Fruit fly (Drosophila melanogaster) whole organism, embryonic: ENCODE results near the gene CG6695.

Source experiments
- Abd-B ChIP-seq: fragments of 200-800 bp; sonication (Bioruptor generic); optimal IDR thresholded peaks from 2 replicates; lab custom pipeline; 2018; ENCODE audit warnings: missing biosample characterization, mild to moderate bottlenecking, missing genetic modification characterization, moderate library complexity
- B-H2 ChIP-seq: fragments of 200-800 bp; sonication (Bioruptor generic); optimal IDR thresholded peaks from 2 replicates; lab custom pipeline; 2018; ENCODE audit warnings: missing biosample characterization, mild to moderate bottlenecking, missing genetic modification characterization
- Bgb ChIP-seq: fragments of 200-800 bp; sonication (Bioruptor generic); IDR thresholded peaks from 2 replicates; pipeline ENCODE4 v1.3.6; 2022; ENCODE audit warnings: missing biosample characterization, missing genetic modification characterization; ENCODE audit not compliant: partially characterized antibody
- CG10366 ChIP-seq: fragments of 200-800 bp; sonication (Bioruptor generic); IDR thresholded peaks from 2 replicates; pipeline ENCODE4 v1.3.6; 2022; ENCODE audit warnings: missing biosample characterization, missing genetic modification characterization
- CG11504 ChIP-seq: fragments of 200-800 bp; sonication (Bioruptor generic); optimal IDR thresholded peaks from 3 replicates; lab custom pipeline; 2019; ENCODE audit warnings: missing biosample characterization, mild to moderate bottlenecking, missing genetic modification characterization, moderate library complexity
- CG11723 ChIP-seq: fragments of 200-800 bp; sonication (Bioruptor generic); optimal IDR thresholded peaks from 2 replicates; lab custom pipeline; 2017; ENCODE audit warnings: missing biosample characterization, mild to moderate bottlenecking, missing genetic modification characterization
- CG1233 ChIP-seq: fragments of 200-800 bp; sonication (Bioruptor generic); optimal IDR thresholded peaks from 4 replicates; lab custom pipeline; 2018; ENCODE audit warnings: missing biosample characterization, mild to moderate bottlenecking, missing genetic modification characterization
- CG12391 ChIP-seq: fragments of 200-800 bp; sonication (Bioruptor generic); optimal IDR thresholded peaks from 3 replicates; lab custom pipeline; 2018; ENCODE audit warnings: missing biosample characterization, mild to moderate bottlenecking, missing genetic modification characterization, moderate library complexity
- CG13424 ChIP-seq: fragments of 200-800 bp; sonication (Bioruptor generic); optimal IDR thresholded peaks from 2 replicates; lab custom pipeline; 2019; ENCODE audit warnings: missing biosample characterization, mild to moderate bottlenecking, missing genetic modification characterization, moderate library complexity
- CG15073 ChIP-seq: fragments of 200-800 bp; sonication (Bioruptor generic); optimal IDR thresholded peaks from 2 replicates; lab custom pipeline; 2016; ENCODE audit warnings: missing biosample characterization, missing genetic modification characterization
- CG17186 ChIP-seq: fragments of 200-800 bp; sonication (Bioruptor generic); optimal IDR thresholded peaks from 3 replicates; lab custom pipeline; 2017; ENCODE audit warnings: missing biosample characterization, missing genetic modification reagents, missing genetic modification characterization
- CG18599 ChIP-seq: fragments of 200-800 bp; sonication (Bioruptor generic); optimal IDR thresholded peaks from 3 replicates; lab custom pipeline; 2017; ENCODE audit warnings: missing biosample characterization, missing genetic modification characterization, mild to moderate bottlenecking, moderate library complexity, missing genetic modification reagents
- CG2120 ChIP-seq: fragments of 200-800 bp; sonication (Bioruptor generic); optimal IDR thresholded peaks from 3 replicates; lab custom pipeline; 2016; ENCODE audit warnings: missing biosample characterization, missing genetic modification characterization
- CG32532 ChIP-seq: fragments of 200-800 bp; sonication (Bioruptor generic); IDR thresholded peaks from 2 replicates; pipeline ENCODE4 v1.3.6; 2022; ENCODE audit warnings: missing biosample characterization, missing genetic modification characterization
- CG3281 ChIP-seq: fragments of 200-800 bp; sonication (Bioruptor generic); optimal IDR thresholded peaks from 3 replicates; lab custom pipeline; 2017; ENCODE audit warnings: missing biosample characterization, mild to moderate bottlenecking, missing genetic modification characterization
- CG34422 ChIP-seq: fragments of 200-800 bp; sonication (Bioruptor generic); IDR thresholded peaks from 3 replicates; pipeline ENCODE4 v1.3.6; 2022; ENCODE audit warnings: missing biosample characterization, missing genetic modification characterization
- CG3838 ChIP-seq: fragments of 200-800 bp; sonication (Bioruptor generic); optimal IDR thresholded peaks from 3 replicates; lab custom pipeline; 2016; ENCODE audit warnings: missing biosample characterization, missing genetic modification characterization
- CG4707 ChIP-seq: fragments of 200-800 bp; sonication (Bioruptor generic); optimal IDR thresholded peaks from 2 replicates; lab custom pipeline; 2018; ENCODE audit warnings: missing biosample characterization, mild to moderate bottlenecking, missing genetic modification characterization, moderate library complexity
- CG4730 ChIP-seq: fragments of 200-800 bp; sonication (Bioruptor generic); IDR thresholded peaks from 2 replicates; pipeline ENCODE4 v1.3.6; 2022; ENCODE audit warnings: missing biosample characterization, missing genetic modification characterization
- CG6791 ChIP-seq: fragments of 200-800 bp; sonication (Bioruptor generic); IDR thresholded peaks from 3 replicates; pipeline ENCODE4 v1.3.6; 2022; ENCODE audit warnings: missing biosample characterization, missing genetic modification characterization; ENCODE audit not compliant: partially characterized antibody
- CG7786 ChIP-seq: fragments of 200-800 bp; sonication (Bioruptor generic); optimal IDR thresholded peaks from 2 replicates; lab custom pipeline; 2016; ENCODE audit warnings: missing biosample characterization, missing genetic modification characterization
- CG8478 ChIP-seq: fragments of >200 bp; optimal IDR thresholded peaks from 2 replicates; lab custom pipeline; 2018
- CG9797 ChIP-seq: fragments of 200-800 bp; sonication (Bioruptor generic); optimal IDR thresholded peaks from 3 replicates; lab custom pipeline; 2018; ENCODE audit warnings: missing biosample characterization, mild to moderate bottlenecking, missing genetic modification characterization
- CkIIα-i1 ChIP-seq: fragments of 200-800 bp; sonication (Bioruptor generic); IDR thresholded peaks from 2 replicates; pipeline ENCODE4 v1.3.6; 2022; ENCODE audit warnings: missing biosample characterization, missing genetic modification characterization
- D ChIP-seq, 2 experiments: fragments of 200-800 bp in 1 of 2; fragments of >200 bp in 1 of 2; sonication (Bioruptor generic) in 1 of 2; optimal IDR thresholded peaks; 2 replicates in 1 of 2; 3 replicates in 1 of 2; lab custom pipeline; 2017; ENCODE audit warnings: mild to moderate bottlenecking in 1 of 2, missing biosample characterization in 1 of 2, missing genetic modification characterization in 1 of 2, missing genetic modification reagents in 1 of 2
- Dip3 ChIP-seq: fragments of 200-800 bp; sonication (Bioruptor generic); optimal IDR thresholded peaks from 3 replicates; lab custom pipeline; 2016; ENCODE audit warnings: missing biosample characterization, missing genetic modification characterization
- ERR ChIP-seq: fragments of 200-800 bp; sonication (Bioruptor generic); optimal IDR thresholded peaks from 2 replicates; lab custom pipeline; 2016; ENCODE audit warnings: missing biosample characterization, missing genetic modification characterization
- GATAe ChIP-seq: fragments of 200-800 bp; sonication (Bioruptor generic); conservative IDR thresholded peaks from 2 replicates; pipeline ENCODE4 v1.3.6; 2022; ENCODE audit warnings: missing biosample characterization, missing genetic modification characterization
- Hmr ChIP-seq: fragments of 200-800 bp; sonication (Bioruptor generic); optimal IDR thresholded peaks from 3 replicates; lab custom pipeline; 2017; ENCODE audit warnings: mild to moderate bottlenecking, missing biosample characterization, missing genetic modification reagents, missing genetic modification characterization
- Max ChIP-seq: fragments of 200-800 bp; sonication (Bioruptor generic); optimal IDR thresholded peaks from 2 replicates; lab custom pipeline; 2016; ENCODE audit warnings: missing biosample characterization, mild to moderate bottlenecking, missing genetic modification characterization
- NC2β ChIP-seq: fragments of 200-800 bp; sonication (Bioruptor generic); optimal IDR thresholded peaks from 2 replicates; lab custom pipeline; 2016; ENCODE audit warnings: missing biosample characterization, missing genetic modification characterization
- Ptx1 ChIP-seq: fragments of 200-800 bp; sonication (Bioruptor generic); IDR thresholded peaks from 2 replicates; pipeline ENCODE4 v1.3.6; 2022; ENCODE audit warnings: missing biosample characterization, missing genetic modification characterization
- Rfx ChIP-seq: fragments of 200-800 bp; sonication (Bioruptor generic); IDR thresholded peaks from 2 replicates; pipeline ENCODE4 v1.3.6; 2022; ENCODE audit warnings: missing biosample characterization, missing genetic modification characterization
- Sox100B ChIP-seq: fragments of 200-800 bp; sonication (Bioruptor generic); optimal IDR thresholded peaks from 3 replicates; lab custom pipeline; 2018; ENCODE audit warnings: missing biosample characterization, mild to moderate bottlenecking, missing genetic modification characterization
- TFAM ChIP-seq: fragments of 200-800 bp; sonication (Bioruptor generic); optimal IDR thresholded peaks from 2 replicates; lab custom pipeline; 2017; ENCODE audit warnings: missing biosample characterization, missing genetic modification characterization, inconsistent platforms
- caup ChIP-seq: fragments of 200-800 bp; sonication (Bioruptor generic); optimal IDR thresholded peaks from 3 replicates; lab custom pipeline; 2017; ENCODE audit warnings: missing biosample characterization, mild to moderate bottlenecking, missing genetic modification characterization, moderate library complexity; ENCODE audit not compliant: severe bottlenecking
- chm ChIP-seq: fragments of 200-800 bp; sonication (Bioruptor generic); IDR thresholded peaks from 2 replicates; pipeline ENCODE4 v1.3.6; 2022; ENCODE audit warnings: missing biosample characterization, missing genetic modification characterization
- chn ChIP-seq: fragments of 200-800 bp; sonication (Bioruptor generic); optimal IDR thresholded peaks from 2 replicates; lab custom pipeline; 2016; ENCODE audit warnings: missing biosample characterization, missing genetic modification characterization
- croc ChIP-seq: fragments of 200-800 bp; sonication (Bioruptor generic); conservative IDR thresholded peaks from 3 replicates; pipeline ENCODE4 v1.3.6; 2022; ENCODE audit warnings: missing biosample characterization, missing genetic modification characterization
- crp ChIP-seq, 2 experiments: fragments of 200-800 bp; sonication (Bioruptor generic); optimal IDR thresholded peaks; 2 replicates in 1 of 2; 3 replicates in 1 of 2; lab custom pipeline; 2017; ENCODE audit warnings: missing biosample characterization in 2 of 2, missing genetic modification characterization in 2 of 2, mild to moderate bottlenecking in 1 of 2, moderate library complexity in 1 of 2
- dmrt99B ChIP-seq: fragments of 200-800 bp; sonication (Bioruptor generic); optimal IDR thresholded peaks from 2 replicates; lab custom pipeline; 2018; ENCODE audit warnings: missing biosample characterization, mild to moderate bottlenecking, missing genetic modification characterization, moderate library complexity
- en ChIP-seq: fragments of 200-800 bp; sonication (Bioruptor generic); optimal IDR thresholded peaks from 2 replicates; lab custom pipeline; 2016; ENCODE audit warnings: missing biosample characterization, missing genetic modification characterization
- gce ChIP-seq: fragments of 200-800 bp; sonication (Bioruptor generic); IDR thresholded peaks from 3 replicates; pipeline ENCODE4 v1.3.6; 2022; ENCODE audit warnings: missing biosample characterization, missing genetic modification characterization
- hth ChIP-seq: fragments of >200 bp; optimal IDR thresholded peaks from 2 replicates; lab custom pipeline; 2017; ENCODE audit warnings: inconsistent platforms
- otp ChIP-seq: fragments of 200-800 bp; sonication (Bioruptor generic); IDR thresholded peaks from 3 replicates; pipeline ENCODE4, ENCODE4 v1.3.6; 2022; ENCODE audit warnings: missing biosample characterization, missing genetic modification characterization
- pb ChIP-seq: fragments of 200-800 bp; sonication (Bioruptor generic); optimal IDR thresholded peaks from 3 replicates; lab custom pipeline; 2016; ENCODE audit warnings: missing biosample characterization, missing genetic modification characterization
- pnt ChIP-seq: fragments of 200-800 bp; sonication (Bioruptor generic); optimal IDR thresholded peaks from 3 replicates; lab custom pipeline; 2016; ENCODE audit warnings: missing biosample characterization, missing genetic modification characterization
- rib ChIP-seq: fragments of 200-800 bp; sonication (Bioruptor generic); IDR thresholded peaks from 2 replicates; pipeline ENCODE4 v1.3.6; 2022; ENCODE audit warnings: missing biosample characterization, missing genetic modification characterization
- ssp ChIP-seq: fragments of 200-800 bp; sonication (Bioruptor generic); IDR thresholded peaks from 2 replicates; pipeline ENCODE4 v1.3.6; 2022; ENCODE audit warnings: missing biosample characterization, missing genetic modification characterization
- trem ChIP-seq: fragments of 200-800 bp; optimal IDR thresholded peaks from 3 replicates; lab custom pipeline; 2019; ENCODE audit warnings: missing biosample characterization, mild to moderate bottlenecking, missing genetic modification characterization, moderate library complexity
- vnd ChIP-seq: fragments of 200-800 bp; sonication (Bioruptor generic); IDR thresholded peaks from 3 replicates; pipeline ENCODE4 v1.3.6; 2022; ENCODE audit warnings: missing biosample characterization, missing genetic modification characterization; ENCODE audit not compliant: partially characterized antibody

Gene CG6695

DNA sequence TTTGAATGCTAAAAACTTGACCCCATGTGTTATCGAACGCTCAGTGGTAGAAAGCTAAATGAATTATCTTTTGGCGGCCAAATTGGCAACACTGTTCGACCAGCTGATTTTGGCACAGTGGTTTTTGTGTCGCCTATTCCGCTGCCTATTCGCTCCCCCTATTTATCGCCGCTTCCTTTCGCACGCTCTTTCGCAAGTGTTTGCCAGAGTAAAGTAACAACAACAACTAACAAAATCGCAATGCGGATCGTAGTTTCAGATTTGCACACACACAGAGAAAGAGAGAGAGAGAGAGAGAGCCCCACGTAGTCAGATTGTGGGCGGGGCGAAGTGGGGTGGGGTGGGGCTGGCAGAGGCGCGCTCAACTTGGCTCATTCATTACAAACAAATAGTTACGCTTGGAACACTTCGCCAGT lies 3.9 kb upstream of the CG6695 start (continued):
- TF ChIP-seq ERR (GFP tag; lab: Kevin White, UChicago) (no peak), dmrt99B (tag; lab: Kevin White, UChicago) (no peak), CG3281 (GFP tag; lab: Kevin White, UChicago) (no peak), CG2120 (GFP tag; lab: Kevin White, UChicago) (peak; percentile 53), CG1233 (no peak), chm (GFP tag; lab: Robert Waterston, UW) (no peak), caup (no peak), CG9797 (GFP tag; lab: Kevin White, UChicago) (no peak), CG18599 (peak; percentile 47), CG6791 (GFP tag; lab: Robert Waterston, UW) (no peak), crp (GFP tag; optimal IDR thresholded peaks at IDR 0.05; lab: Kevin White, UChicago) (peak in 1 of 2 experiments; percentile 81), CG11504 (tag; lab: Kevin White, UChicago) (no peak), ssp (GFP tag; lab: Robert Waterston, UW) (no peak), CkIIα-i1 (GFP tag; lab: Robert Waterston, UW) (no peak), rib (GFP tag; lab: Robert Waterston, UW) (peak; percentile 80), CG10366 (no peak), Ptx1 (no peak), GATAe (no peak), otp (GFP tag; lab: Robert Waterston, UW) (no peak), B-H2 (GFP tag; lab: Kevin White, UChicago) (no peak), Dip3 (GFP tag; lab: Kevin White, UChicago) (no peak), gce (GFP tag; lab: Robert Waterston, UW) (no peak), CG15073 (GFP tag; lab: Kevin White, UChicago) (no peak), trem (tag; lab: Kevin White, UChicago) (no peak), pb (GFP tag; lab: Kevin White, UChicago) (no peak), D (optimal IDR thresholded peaks at IDR 0.05; lab: Kevin White, UChicago) (no peak), D (GFP tag; optimal IDR thresholded peaks at IDR 0.05; lab: Kevin White, UChicago) (no peak), en (no peak), CG32532 (GFP tag; lab: Robert Waterston, UW) (peak; percentile 39; the same call in 1 of the 2 replicates), Sox100B (GFP tag; lab: Kevin White, UChicago) (no peak), NC2β (GFP tag; lab: Kevin White, UChicago) (no peak), CG3838 (no peak), CG34422 (no peak; the same call in 2 of the 3 replicates), Abd-B (GFP tag; lab: Kevin White, UChicago) (no peak), CG4730 (GFP tag; lab: Robert Waterston, UW) (no peak), CG17186 (no peak), TFAM (GFP tag; lab: Kevin White, UChicago) (no peak), Hmr (GFP tag; lab: Kevin White, UChicago) (peak; percentile 26), CG12391 (tag; lab: Kevin White, UChicago) (no peak), Rfx (GFP tag; lab: Robert Waterston, UW) (peak; percentile 16; the same call in 1 of the 2 replicates), hth (lab: Kevin White, UChicago) (no peak), croc (GFP tag; lab: Robert Waterston, UW) (no peak), CG4707 (no peak), Bgb (GFP tag; lab: Robert Waterston, UW) (peak; percentile 57; the same call in 1 of the 2 replicates), chn (no peak), CG11723 (GFP tag; lab: Kevin White, UChicago) (no peak), Max (no peak), CG7786 (GFP tag; lab: Kevin White, UChicago) (no peak), vnd (GFP tag; lab: Robert Waterston, UW) (no peak), CG8478 (lab: Kevin White, UChicago) (no peak), CG13424 (tag; lab: Kevin White, UChicago) (no peak), pnt (no peak)
